Worm (Caenorhabditis elegans) whole organism, L4/young adult: ENCODE data around the gene rft-2.

Source experiments
- W03F9.2 ChIP-seq: fragments of 150-350 bp; optimal IDR thresholded peaks from 2 replicates; lab custom pipeline; 2014; ENCODE audit warnings: missing biosample characterization, missing genetic modification characterization
- dao-5 ChIP-seq: sonication (generic microtip); optimal IDR thresholded peaks from 2 replicates; lab custom pipeline; 2016; ENCODE audit warnings: missing genotype, missing genetic modification characterization, moderate library complexity, missing compliant biosample characterization
- him-1 ChIP-seq: sonication (generic microtip); optimal IDR thresholded peaks from 2 replicates; lab custom pipeline; 2016; ENCODE audit warnings: missing genotype, missing genetic modification reagents, missing genetic modification characterization, missing compliant biosample characterization

DNA sequence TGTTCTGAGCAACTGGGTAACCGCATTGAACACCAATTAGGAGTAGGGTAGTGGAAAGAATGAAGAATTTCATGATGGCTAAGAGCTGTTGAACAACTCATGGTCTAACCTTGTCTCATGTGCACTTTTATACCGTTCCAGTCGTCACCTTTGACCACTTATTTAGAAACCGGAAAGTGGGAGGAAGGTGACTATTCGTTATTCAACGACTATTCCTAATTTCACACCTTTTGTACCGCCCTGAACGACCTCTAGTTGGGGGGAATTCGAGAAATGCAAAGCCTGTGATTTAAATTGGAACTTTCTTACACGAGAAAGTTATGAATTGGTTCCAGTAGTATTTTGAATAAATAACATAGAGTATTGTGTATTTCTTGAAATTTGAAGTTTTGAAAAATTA lies 20.8 kb downstream of the rft-2 start, which contains the start of gene Y47D7A.12:
- TF ChIP-seq him-1 (tag; lab: Kevin White, UChicago), result no peak
- no peak for TF ChIP-seq W03F9.2
- TF ChIP-seq dao-5, result no peak
